Fruit fly (Drosophila melanogaster) whole organism, prepupa: ENCODE data around the gene CG32036.

Source experiments
- CG3032 ChIP-seq: fragments of 200-800 bp; optimal IDR thresholded peaks from 2 replicates; lab custom pipeline; 2019; ENCODE audit warnings: missing biosample characterization, mild to moderate bottlenecking, missing genetic modification characterization, moderate library complexity
- CG34406 ChIP-seq: fragments of 200-800 bp; sonication (Bioruptor generic); optimal IDR thresholded peaks from 3 replicates; lab custom pipeline; 2016; ENCODE audit warnings: missing biosample characterization, missing genetic modification characterization
- CG6854 ChIP-seq: fragments of 200-800 bp; sonication (Bioruptor generic); optimal IDR thresholded peaks from 2 replicates; lab custom pipeline; 2017; ENCODE audit warnings: missing biosample characterization, mild to moderate bottlenecking, missing genetic modification characterization
- Gug ChIP-seq: fragments of 200-800 bp; sonication (Bioruptor generic); IDR thresholded peaks from 2 replicates; pipeline ENCODE4 v1.3.6; 2022; ENCODE audit warnings: missing biosample characterization, missing genetic modification characterization
- Met ChIP-seq: fragments of 200-800 bp; sonication (Bioruptor generic); optimal IDR thresholded peaks from 3 replicates; lab custom pipeline; 2016; ENCODE audit warnings: missing biosample characterization, missing genetic modification characterization
- Sox102F ChIP-seq: fragments of 200-800 bp; sonication (Bioruptor generic); optimal IDR thresholded peaks from 2 replicates; lab custom pipeline; 2016; ENCODE audit warnings: missing biosample characterization, mild to moderate bottlenecking, missing genetic modification characterization

dm6 chr3L:9503552-9504317 lies 14.7 kb upstream of the CG32036 start:
- 0 out of 2 replicates have a peak, but pooled peaks have one; percentile 49 for TF ChIP-seq Gug
- TF ChIP-seq CG6854 (GFP tag; lab: Kevin White, UChicago) = no peak
- TF ChIP-seq Met (GFP tag; lab: Kevin White, UChicago) = no peak
- TF ChIP-seq CG34406 = no peak
- no peak for TF ChIP-seq CG3032 (tag; lab: Kevin White, UChicago)
- TF ChIP-seq Sox102F (GFP tag; lab: Kevin White, UChicago) = no peak
